Fruit fly (Drosophila melanogaster) Kc167 (cell line): ENCODE results near the gene Trmt112.

ENCODE experiments used
- Myc ChIP-seq: fragments of >200 bp; optimal IDR thresholded peaks from 2 replicates; lab custom pipeline; 2017; ENCODE audit warnings: missing external identifiers
- Sin3A ChIP-seq: fragments of >200 bp; optimal IDR thresholded peaks from 2 replicates; lab custom pipeline; 2018; ENCODE audit warnings: missing external identifiers
- h ChIP-seq: fragments of >200 bp; optimal IDR thresholded peaks from 3 replicates; lab custom pipeline; 2018; ENCODE audit warnings: missing external identifiers
- insv ChIP-seq: fragments of >200 bp; optimal IDR thresholded peaks from 3 replicates; lab custom pipeline; 2018; ENCODE audit warnings: missing external identifiers
- psq ChIP-seq: fragments of >200 bp; optimal IDR thresholded peaks from 2 replicates; lab custom pipeline; 2017; ENCODE audit warnings: missing external identifiers
- ttk ChIP-seq: sonication (Bioruptor generic); optimal IDR thresholded peaks from 2 replicates; lab custom pipeline; 2017; ENCODE audit warnings: missing external identifiers

Trmt112 gene

dm6 chr3L:21225642-21226041 is 9.0 kb upstream of the Trmt112 start:
- no peak for TF ChIP-seq Myc

- TF ChIP-seq psq (no peak), insv (lab: Kevin White, UChicago) (no peak), ttk (lab: Kevin White, UChicago) (no peak), Sin3A (lab: Kevin White, UChicago) (no peak), h (lab: Kevin White, UChicago) (no peak), Myc (no peak)
Observed at dm6 chr3L:21224701-21225223, 8.1 kb upstream of the Trmt112 start.

dm6 chr3L:21224274-21224673 is 7.6 kb upstream of the Trmt112 start:
- no peak for TF ChIP-seq insv (lab: Kevin White, UChicago)
- no peak for TF ChIP-seq psq
- no peak for TF ChIP-seq h (lab: Kevin White, UChicago)
- TF ChIP-seq ttk (lab: Kevin White, UChicago), result no peak
- no peak for TF ChIP-seq Myc
- no peak for TF ChIP-seq Sin3A (lab: Kevin White, UChicago)

- no peak for TF ChIP-seq psq
- TF ChIP-seq h (lab: Kevin White, UChicago), result no peak
- TF ChIP-seq Sin3A (lab: Kevin White, UChicago), result no peak
- no peak for TF ChIP-seq ttk (lab: Kevin White, UChicago)
- no peak for TF ChIP-seq insv (lab: Kevin White, UChicago)
- TF ChIP-seq Myc, result no peak
Observed at dm6 chr3L:21223268-21223667, 6.6 kb upstream of the Trmt112 start.

- TF ChIP-seq Myc (no peak), Sin3A (lab: Kevin White, UChicago) (no peak), ttk (lab: Kevin White, UChicago) (no peak), psq (no peak), h (lab: Kevin White, UChicago) (no peak), insv (lab: Kevin White, UChicago) (no peak)
Observed at dm6 chr3L:21220100-21220499, 3.5 kb upstream of the Trmt112 start, which contains the start of gene CG43219. Gene CG43219 (plus strand): TSS chr3L:21220400.

dm6 chr3L:21219160-21219559 is 2.5 kb upstream of the Trmt112 start:
- no peak for TF ChIP-seq psq
- no peak for TF ChIP-seq Myc
- TF ChIP-seq ttk (lab: Kevin White, UChicago), result no peak
- no peak for TF ChIP-seq insv (lab: Kevin White, UChicago)
- no peak for TF ChIP-seq h (lab: Kevin White, UChicago)
- no peak for TF ChIP-seq Sin3A (lab: Kevin White, UChicago)

- TF ChIP-seq Myc, result no peak
- no peak for TF ChIP-seq h (lab: Kevin White, UChicago)
- no peak for TF ChIP-seq ttk (lab: Kevin White, UChicago)
- no peak for TF ChIP-seq psq
- no peak for TF ChIP-seq Sin3A (lab: Kevin White, UChicago)
- TF ChIP-seq insv (lab: Kevin White, UChicago), result no peak
Observed at dm6 chr3L:21209921-21210532, 6.6 kb downstream of the Trmt112 start, which contains the start of the genes CG10510 and CG10508. Gene CG10510 (minus strand): TSS chr3L:21210084. Gene CG10508 (plus strand): TSS chr3L:21210215.

- TF ChIP-seq psq, result no peak
- no peak for TF ChIP-seq Sin3A (lab: Kevin White, UChicago)
- TF ChIP-seq h (lab: Kevin White, UChicago), result no peak
- no peak for TF ChIP-seq insv (lab: Kevin White, UChicago)
- no peak for TF ChIP-seq ttk (lab: Kevin White, UChicago)
- TF ChIP-seq Myc, result no peak
Observed at dm6 chr3L:21206486-21206885, 10.2 kb downstream of the Trmt112 start.

- TF ChIP-seq Sin3A (lab: Kevin White, UChicago), result no peak
- no peak for TF ChIP-seq h (lab: Kevin White, UChicago)
- TF ChIP-seq ttk (lab: Kevin White, UChicago), result no peak
- TF ChIP-seq psq, result no peak
- TF ChIP-seq insv (lab: Kevin White, UChicago), result no peak
- TF ChIP-seq Myc, result no peak
Observed at dm6 chr3L:21205496-21205824, 11.2 kb downstream of the Trmt112 start.

- TF ChIP-seq Sin3A (lab: Kevin White, UChicago) (no peak), h (lab: Kevin White, UChicago) (no peak), Myc (no peak), insv (lab: Kevin White, UChicago) (no peak), psq (no peak), ttk (lab: Kevin White, UChicago) (no peak)
Observed at dm6 chr3L:21204581-21205495, 11.8 kb downstream of the Trmt112 start.

- TF ChIP-seq Sin3A (lab: Kevin White, UChicago) (no peak), h (lab: Kevin White, UChicago) (no peak), psq (no peak), insv (lab: Kevin White, UChicago) (no peak), Myc (no peak), ttk (lab: Kevin White, UChicago) (no peak)
Observed at dm6 chr3L:21202777-21203282, 13.8 kb downstream of the Trmt112 start, which contains the start of the genes Targ1, CG10512 and Targ2. Gene Targ1 (minus strand): TSS chr3L:21202882. Gene CG10512 (plus strand): TSS chr3L:21202920. Gene Targ2 (minus strand): TSS chr3L:21203232.
